Worm (Caenorhabditis elegans): ENCODE measurements around the gene cest-10.
A peak's percentile ranks its signal among the peaks of the same experiment; 100 is the strongest.

DNA sequence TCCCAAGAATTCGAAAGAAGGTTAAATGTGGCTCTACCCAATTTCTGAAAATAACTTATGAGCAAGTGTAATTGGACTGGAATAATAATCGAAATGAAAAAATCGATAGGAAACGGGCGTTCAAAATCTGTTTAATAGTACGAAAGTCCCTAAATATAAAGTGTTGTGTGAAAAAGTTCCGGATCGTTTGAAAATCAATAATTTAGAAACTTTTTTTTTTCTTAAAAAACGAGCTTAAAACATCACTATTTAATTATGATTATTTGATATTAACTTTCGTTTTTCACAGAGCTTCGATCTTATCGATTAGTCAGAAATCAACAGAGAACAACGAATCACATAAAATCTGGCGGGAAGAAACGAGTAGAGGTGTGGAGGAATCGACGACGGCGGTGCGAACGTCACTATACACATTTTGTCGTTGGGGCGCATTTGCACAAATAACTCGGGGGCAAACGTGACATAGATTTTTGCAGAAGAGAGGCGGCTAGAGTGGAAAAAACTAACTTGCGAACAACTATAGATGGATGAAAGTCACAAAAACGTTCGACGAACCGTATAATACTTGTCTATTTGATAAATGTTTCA, 35.6 kb upstream of the cest-10 start, which contains the start of gene hecd-1:
- TF ChIP-seq nhr-28 (tag; optimal IDR thresholded peaks at IDR 0.05) (peak; percentile 40), arid-1 (GFP tag; conservative IDR thresholded peaks at IDR 0.05) (no peak), zip-11 (GFP tag; IDR thresholded peaks at IDR 0.05) (no peak)
